Worm (Caenorhabditis elegans): ENCODE results near the gene rbc-2.
A peak's percentile ranks its signal among the peaks of the same experiment; 100 is the strongest.

rbc-2 gene

DNA sequence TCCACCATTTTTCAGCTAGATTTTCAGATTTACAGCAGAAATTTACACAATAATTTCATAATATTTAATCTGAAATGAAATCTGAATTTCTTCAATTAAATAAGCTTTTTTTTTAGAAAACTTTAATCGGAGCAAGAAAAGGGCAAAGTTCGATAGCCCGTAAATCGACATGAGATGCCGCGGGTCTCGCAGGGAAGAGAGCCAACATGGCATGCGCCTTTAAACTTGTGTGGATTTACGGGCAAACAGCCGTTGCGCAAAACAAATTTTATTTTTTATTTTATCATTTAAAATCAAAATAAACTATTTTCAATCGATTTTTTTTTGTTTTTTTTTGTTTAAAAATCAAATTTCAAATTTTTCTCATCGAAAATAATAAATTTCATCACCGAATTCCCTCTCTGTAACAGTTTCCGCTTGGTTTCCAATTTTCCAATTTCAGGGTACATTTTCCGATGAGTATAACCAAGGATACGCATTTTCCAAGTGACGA, at the start of gene rbc-2, which contains the start of the genes Y54F10AM.15 and ndua-8 (continued):
- TF ChIP-seq Y116A8C.19 (tag; optimal IDR thresholded peaks at IDR 0.05; ENCODE audit: borderline replicate concordance) (no peak), ets-5 (GFP tag; IDR thresholded peaks at IDR 0.05) (no peak), blmp-1 (tag; optimal IDR thresholded peaks at IDR 0.05) (peak; percentile 78), grh-1 (GFP tag; IDR thresholded peaks at IDR 0.05) (peak; percentile 81), elt-3 (tag; optimal IDR thresholded peaks at IDR 0.05) (peak in 4 of 6 experiments; percentile 38 to 86 (median 67)), fkh-10 (GFP tag; optimal IDR thresholded peaks at IDR 0.05) (peak; percentile 73), sox-4 (tag; optimal IDR thresholded peaks at IDR 0.05) (peak; percentile 80), zip-4 (GFP tag; optimal IDR thresholded peaks at IDR 0.05) (peak; percentile 69), lin-35 (GFP tag; optimal IDR thresholded peaks at IDR 0.05) (peak; percentile 92), ztf-11 (tag; optimal IDR thresholded peaks at IDR 0.05) (peak in 1 of 2 experiments; percentile 65), mep-1 (tag; optimal IDR thresholded peaks at IDR 0.05) (peak; percentile 98), mdl-1 (tag; optimal IDR thresholded peaks at IDR 0.05) (peak in 1 of 2 experiments; percentile 76), dpl-1 (GFP tag; optimal IDR thresholded peaks at IDR 0.05) (peak; percentile 86 to 88 (median 88)), nhr-20 (tag; optimal IDR thresholded peaks at IDR 0.05) (peak; percentile 90), unc-130 (tag; optimal IDR thresholded peaks at IDR 0.05) (peak; percentile 74), aly-2 (tag; optimal IDR thresholded peaks at IDR 0.05) (peak; percentile 70), nhr-237 (tag; optimal IDR thresholded peaks at IDR 0.05) (peak; percentile 72), isw-1 (GFP tag; IDR thresholded peaks at IDR 0.05) (peak; percentile 97), nhr-84 (tag; optimal IDR thresholded peaks at IDR 0.05) (no peak), lir-3 (tag; optimal IDR thresholded peaks at IDR 0.05; ENCODE audit: poor library complexity) (no peak), fos-1 (tag; optimal IDR thresholded peaks at IDR 0.05) (peak; percentile 78), snpc-4 (tag; optimal IDR thresholded peaks at IDR 0.05) (peak; percentile 72), unc-98 (GFP tag; IDR thresholded peaks at IDR 0.05) (no peak), mef-2 (tag; optimal IDR thresholded peaks at IDR 0.05) (peak; percentile 59), pag-3 (tag; optimal IDR thresholded peaks at IDR 0.05; ENCODE audit: borderline replicate concordance, insufficient read depth) (no peak), efl-1 (optimal IDR thresholded peaks at IDR 0.05) (peak; percentile 92 to 93), efl-1 (GFP tag; optimal IDR thresholded peaks at IDR 0.05 in 1 of 2) (peak; percentile 83 to 98), nhr-71 (tag; optimal IDR thresholded peaks at IDR 0.05) (peak; percentile 96), elt-2 (tag; optimal IDR thresholded peaks at IDR 0.05) (peak; percentile 63), C04F5.9 (tag; optimal IDR thresholded peaks at IDR 0.05) (peak; percentile 88), sptf-1 (tag; optimal IDR thresholded peaks at IDR 0.05) (no peak), dsc-1 (tag; optimal IDR thresholded peaks at IDR 0.05) (peak; percentile 89)

DNA sequence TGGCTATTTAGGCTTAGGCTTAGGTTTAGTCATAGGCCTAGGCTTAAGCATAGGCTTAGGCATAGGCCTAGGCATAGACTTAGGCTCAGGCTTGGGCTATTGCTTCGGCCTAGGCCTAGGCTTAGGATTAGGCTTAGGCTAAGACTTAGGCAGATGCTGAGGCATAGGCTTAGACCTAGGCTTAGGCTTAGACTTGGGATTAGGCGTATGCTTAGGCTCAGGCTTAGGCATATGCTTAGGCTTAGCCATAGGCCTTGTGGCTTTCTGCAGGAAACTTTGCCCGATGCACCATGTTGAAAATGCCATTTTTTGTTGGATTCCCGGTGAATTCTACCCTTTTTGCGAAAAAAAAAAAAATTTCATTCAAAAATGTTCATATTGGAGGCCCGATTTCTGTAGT, 49.5 kb upstream of the rbc-2 start:
- no peak for TF ChIP-seq unc-62 (GFP tag; optimal IDR thresholded peaks at IDR 0.05)
- TF ChIP-seq C34B4.2 (tag; optimal IDR thresholded peaks at IDR 0.05) = no peak
- no peak for TF ChIP-seq sox-4 (tag; optimal IDR thresholded peaks at IDR 0.05)
- no peak for TF ChIP-seq F16B12.6 (tag; optimal IDR thresholded peaks at IDR 0.05)

DNA sequence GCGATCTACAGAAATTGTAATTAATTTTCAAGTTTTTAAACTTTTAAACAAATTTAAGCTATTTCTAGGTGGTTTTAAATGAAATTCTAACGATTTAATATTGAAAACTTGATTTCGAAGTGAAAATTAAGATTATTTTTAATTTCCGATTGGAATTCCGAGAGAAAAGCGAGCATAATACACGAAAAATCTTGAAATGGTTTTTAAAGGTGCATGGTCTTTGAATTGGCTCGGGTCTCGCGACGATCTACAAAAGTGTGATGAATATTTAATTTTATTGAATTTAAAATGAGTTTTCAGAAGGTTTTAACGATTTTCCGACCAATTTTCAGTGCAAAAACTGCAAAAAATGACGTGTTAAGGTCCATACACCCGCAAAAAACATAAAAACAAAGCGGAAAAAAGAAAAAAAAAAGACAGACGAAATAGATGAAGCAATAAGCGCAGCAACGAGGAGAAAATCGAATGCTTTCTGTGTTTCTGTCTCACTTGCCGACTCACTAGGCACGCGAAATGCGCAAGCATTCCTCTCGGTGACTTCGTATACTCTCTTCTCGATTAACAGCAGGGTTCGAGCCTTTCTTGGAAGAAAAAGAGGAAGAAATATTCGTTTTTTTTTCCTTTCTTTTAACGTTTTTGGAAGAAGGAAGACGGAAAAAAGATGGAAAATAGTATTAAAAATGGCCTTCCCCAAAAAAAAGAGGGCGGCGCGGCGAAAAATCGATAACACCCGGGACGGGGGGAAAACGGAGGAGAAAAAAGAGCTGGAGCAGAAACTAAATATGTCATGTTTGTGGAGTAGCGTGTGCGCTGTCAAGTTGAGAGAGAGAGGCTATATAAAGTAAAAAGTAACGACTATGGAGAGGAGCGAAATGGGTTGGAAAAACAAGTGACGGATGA, 48.1 kb upstream of the rbc-2 start:
- peak; percentile 28 for TF ChIP-seq lin-15B (tag; optimal IDR thresholded peaks at IDR 0.05)
- peak; percentile 54 for TF ChIP-seq blmp-1 (tag; optimal IDR thresholded peaks at IDR 0.05)
- peak; percentile 1 for TF ChIP-seq unc-130 (tag; optimal IDR thresholded peaks at IDR 0.05)
- peak; percentile 10 for TF ChIP-seq snpc-4 (tag; optimal IDR thresholded peaks at IDR 0.05)
- TF ChIP-seq tbx-2 (tag; optimal IDR thresholded peaks at IDR 0.05) = peak; percentile 38
- no peak for TF ChIP-seq tlp-1 (tag; optimal IDR thresholded peaks at IDR 0.05)
- peak; percentile 25 to 74 for TF ChIP-seq lin-35 (GFP tag; optimal IDR thresholded peaks at IDR 0.05)
- peak; percentile 21 for TF ChIP-seq lin-13 (GFP tag; optimal IDR thresholded peaks at IDR 0.05)
- peak; percentile 59 for TF ChIP-seq C16A3.4 (tag; optimal IDR thresholded peaks at IDR 0.05)
- no peak for TF ChIP-seq aha-1 (tag; optimal IDR thresholded peaks at IDR 0.05)
- peak; percentile 12 for TF ChIP-seq fkh-10 (GFP tag; optimal IDR thresholded peaks at IDR 0.05)
- no peak for TF ChIP-seq zip-4 (GFP tag; optimal IDR thresholded peaks at IDR 0.05)
- TF ChIP-seq snu-23 (GFP tag; optimal IDR thresholded peaks at IDR 0.05) = peak; percentile 64
- TF ChIP-seq nhr-19 (GFP tag; conservative IDR thresholded peaks at IDR 0.05) = no peak
- TF ChIP-seq nhr-237 (tag; optimal IDR thresholded peaks at IDR 0.05) = peak; percentile 24
- TF ChIP-seq elt-3 (tag; optimal IDR thresholded peaks at IDR 0.05) = no peak
- TF ChIP-seq nhr-12 (tag; optimal IDR thresholded peaks at IDR 0.05) = no peak
- TF ChIP-seq dpl-1 (GFP tag; optimal IDR thresholded peaks at IDR 0.05) = peak in 2 of 3 experiments; percentile 57 to 66
- TF ChIP-seq egl-13 (tag; optimal IDR thresholded peaks at IDR 0.05) = no peak
- TF ChIP-seq ama-1 (optimal IDR thresholded peaks at IDR 0.05) = no peak
- TF ChIP-seq fkh-8 (tag; optimal IDR thresholded peaks at IDR 0.05) = peak; percentile 60
- peak; percentile 35 for TF ChIP-seq dsc-1 (tag; optimal IDR thresholded peaks at IDR 0.05)
- TF ChIP-seq swsn-7 (tag; optimal IDR thresholded peaks at IDR 0.05) = peak; percentile 32
